Worm (Caenorhabditis elegans) whole organism, early embryonic: ENCODE measurements around the gene wdfy-2.

Experiments used
- aly-1 ChIP-seq: sonication (generic microtip); optimal IDR thresholded peaks from 2 replicates; lab custom pipeline; 2016; ENCODE audit warnings: missing genetic modification characterization, missing compliant biosample characterization
- ama-1 ChIP-seq: fragments of 150-350 bp; optimal IDR thresholded peaks from 2 replicates; lab custom pipeline; 2014
- ceh-13 ChIP-seq: fragments of 200-800 bp; sonication (Bioruptor generic); optimal IDR thresholded peaks from 2 replicates; lab custom pipeline; 2018; ENCODE audit warnings: mild to moderate bottlenecking, missing genetic modification characterization, missing compliant biosample characterization
- ets-7 ChIP-seq: sonication (generic microtip); optimal IDR thresholded peaks from 2 replicates; lab custom pipeline; 2016; ENCODE audit warnings: missing genotype, missing genetic modification characterization, missing compliant biosample characterization
- flt-1 ChIP-seq: fragments of 200-800 bp; sonication (Bioruptor generic); IDR thresholded peaks from 2 replicates; pipeline ENCODE4 v1.3.6; 2022; ENCODE audit warnings: missing genetic modification characterization, missing compliant biosample characterization
- hmbx-1 ChIP-seq: sonication (generic microtip); optimal IDR thresholded peaks from 2 replicates; lab custom pipeline; 2016; ENCODE audit warnings: mild to moderate bottlenecking, missing genetic modification characterization, missing compliant biosample characterization
- hmg-4 ChIP-seq: fragments of 200-800 bp; sonication (Bioruptor generic); optimal IDR thresholded peaks from 2 replicates; lab custom pipeline; 2018; ENCODE audit warnings: mild to moderate bottlenecking, missing genetic modification characterization, missing compliant biosample characterization
- hnd-1 ChIP-seq: sonication (generic microtip); optimal IDR thresholded peaks from 2 replicates; lab custom pipeline; 2016; ENCODE audit warnings: missing genetic modification characterization, missing compliant biosample characterization
- pes-1 ChIP-seq: fragments of 200-800 bp; sonication (Bioruptor generic); IDR thresholded peaks from 2 replicates; pipeline ENCODE4 v1.3.6; 2022; ENCODE audit warnings: missing genetic modification reagents, missing genetic modification characterization, missing compliant biosample characterization
- scrt-1 ChIP-seq: fragments of 200-800 bp; sonication (Bioruptor generic); IDR thresholded peaks from 2 replicates; pipeline ENCODE4 v1.3.6; 2022; ENCODE audit warnings: missing genetic modification characterization, missing compliant biosample characterization
- sea-1 ChIP-seq: fragments of 200-800 bp; sonication (Bioruptor generic); conservative IDR thresholded peaks from 2 replicates; pipeline ENCODE4 v1.3.6; 2022; ENCODE audit warnings: missing genetic modification characterization, missing compliant biosample characterization
- tbx-11 ChIP-seq: fragments of 200-800 bp; sonication (Bioruptor generic); IDR thresholded peaks from 2 replicates; pipeline ENCODE4 v1.3.6; 2022; ENCODE audit warnings: missing genetic modification characterization, missing compliant biosample characterization
- tbx-37 ChIP-seq: fragments of 200-800 bp; sonication (Bioruptor generic); conservative IDR thresholded peaks from 2 replicates; pipeline ENCODE4 v1.3.6; 2022; ENCODE audit warnings: missing genetic modification reagents, missing genetic modification characterization, missing compliant biosample characterization

ce11 chrII:9333714-9334113 lies 14.0 kb downstream of the wdfy-2 start, which contains the start of gene scp-1:
- TF ChIP-seq pes-1 (GFP tag; lab: Robert Waterston, UW) (no peak), ama-1 (lab: Kevin White, UChicago) (no peak), hnd-1 (tag; lab: Kevin White, UChicago) (no peak), ceh-13 (GFP tag; lab: Kevin White, UChicago) (no peak), aly-1 (no peak), hmbx-1 (no peak), hmg-4 (GFP tag; lab: Kevin White, UChicago) (no peak), flt-1 (GFP tag; lab: Robert Waterston, UW) (no peak), tbx-37 (GFP tag; lab: Robert Waterston, UW) (no peak), tbx-11 (GFP tag; lab: Robert Waterston, UW) (no peak), sea-1 (no peak), ets-7 (tag; lab: Kevin White, UChicago) (no peak), scrt-1 (GFP tag; lab: Robert Waterston, UW) (no peak)
